Fruit fly (Drosophila melanogaster): Measurements from ENCODE around the gene CG7992.
A peak's percentile ranks its signal among the peaks of the same experiment; 100 is the strongest.

CG7992 gene

dm6 chrX:19260696-19260989 is 13.6 kb upstream of the CG7992 start (continued):
- TF ChIP-seq Asciz (GFP tag; optimal IDR thresholded peaks at IDR 0.05) (no peak), CG4360 (GFP tag; IDR thresholded peaks at IDR 0.05) (peak; percentile 85), grn (GFP tag; optimal IDR thresholded peaks at IDR 0.05) (no peak), nerfin-2 (GFP tag; IDR thresholded peaks at IDR 0.05; ENCODE audit: partially characterized antibody) (no peak), CG12942 (GFP tag; optimal IDR thresholded peaks at IDR 0.05) (no peak), Ssrp (tag; optimal IDR thresholded peaks at IDR 0.05) (no peak), Dp (GFP tag; optimal IDR thresholded peaks at IDR 0.05) (no peak), sens-2 (GFP tag; IDR thresholded peaks at IDR 0.05) (no peak), Mrtf (GFP tag; IDR thresholded peaks at IDR 0.05) (no peak), Nf-YB (GFP tag; optimal IDR thresholded peaks at IDR 0.05) (no peak), Camta (GFP tag; optimal IDR thresholded peaks at IDR 0.05) (no peak), CG43689 (GFP tag; IDR thresholded peaks at IDR 0.05) (no peak), CG10431 (GFP tag; optimal IDR thresholded peaks at IDR 0.05) (no peak), PHDP (tag; optimal IDR thresholded peaks at IDR 0.05) (no peak), dmrt11E (tag; optimal IDR thresholded peaks at IDR 0.05) (no peak), sima (GFP tag; optimal IDR thresholded peaks at IDR 0.05) (no peak), CG10267 (tag; optimal IDR thresholded peaks at IDR 0.05) (no peak), CG10565 (GFP tag; optimal IDR thresholded peaks at IDR 0.05) (no peak), Pdp1 (GFP tag; optimal IDR thresholded peaks at IDR 0.05) (peak in 1 of 2 experiments; percentile 4)

- no peak for TF ChIP-seq lmd (GFP tag; IDR thresholded peaks at IDR 0.05)
- TF ChIP-seq Pdp1 (GFP tag; optimal IDR thresholded peaks at IDR 0.05), result peak in 1 of 2 experiments; percentile 64
- peak; percentile 74 to 77 for TF ChIP-seq Trl (optimal IDR thresholded peaks at IDR 0.05)
- TF ChIP-seq Trl (GFP tag; optimal IDR thresholded peaks at IDR 0.05), result no peak
- peak; percentile 56; the same call in 1 of the 2 replicates for TF ChIP-seq Adf1 (GFP tag; IDR thresholded peaks at IDR 0.05)
- no peak for TF ChIP-seq CG12391 (tag; optimal IDR thresholded peaks at IDR 0.05)
- TF ChIP-seq chinmo (GFP tag; IDR thresholded peaks at IDR 0.05; ENCODE audit: partially characterized antibody), result 0 out of 4 replicates have a peak, but pooled peaks have one; percentile 46
- TF ChIP-seq kni (GFP tag; optimal IDR thresholded peaks at IDR 0.05), result peak; percentile 28
- TF ChIP-seq Hmr (GFP tag; optimal IDR thresholded peaks at IDR 0.05), result no peak
- no peak for TF ChIP-seq CG12219 (GFP tag; optimal IDR thresholded peaks at IDR 0.05)
- TF ChIP-seq luna (GFP tag; optimal IDR thresholded peaks at IDR 0.05), result no peak
- TF ChIP-seq btn (GFP tag; optimal IDR thresholded peaks at IDR 0.05), result no peak
- TF ChIP-seq sr (GFP tag; IDR thresholded peaks at IDR 0.05), result no peak
- TF ChIP-seq CG13287 (GFP tag; IDR thresholded peaks at IDR 0.05; ENCODE audit: partially characterized antibody), result no peak
- TF ChIP-seq Atf6 (GFP tag; IDR thresholded peaks at IDR 0.05), result no peak
- TF ChIP-seq CG4360 (GFP tag; IDR thresholded peaks at IDR 0.05), result peak; percentile 94
- TF ChIP-seq pros (GFP tag; optimal IDR thresholded peaks at IDR 0.05), result peak; percentile 7
- TF ChIP-seq Ptx1 (GFP tag; IDR thresholded peaks at IDR 0.05), result no peak
- no peak for TF ChIP-seq cg (GFP tag; optimal IDR thresholded peaks at IDR 0.05)
- no peak for TF ChIP-seq Jarid2 (GFP tag; optimal IDR thresholded peaks at IDR 0.05)
- no peak for TF ChIP-seq MTF-1 (GFP tag; optimal IDR thresholded peaks at IDR 0.05; ENCODE audit: borderline replicate concordance)
- no peak for TF ChIP-seq disco-r (GFP tag; optimal IDR thresholded peaks at IDR 0.05)
- TF ChIP-seq Camta (GFP tag; optimal IDR thresholded peaks at IDR 0.05), result no peak
- TF ChIP-seq CG3726 (GFP tag; IDR thresholded peaks at IDR 0.05), result no peak
- no peak for TF ChIP-seq CG13894 (tag; optimal IDR thresholded peaks at IDR 0.05)
Observed at dm6 chrX:19259802-19260695, 13.0 kb upstream of the CG7992 start.
